Fruit fly (Drosophila melanogaster): Measurements from ENCODE around the gene bora.
A peak's percentile ranks its signal among the peaks of the same experiment; 100 is the strongest.

bora gene

DNA sequence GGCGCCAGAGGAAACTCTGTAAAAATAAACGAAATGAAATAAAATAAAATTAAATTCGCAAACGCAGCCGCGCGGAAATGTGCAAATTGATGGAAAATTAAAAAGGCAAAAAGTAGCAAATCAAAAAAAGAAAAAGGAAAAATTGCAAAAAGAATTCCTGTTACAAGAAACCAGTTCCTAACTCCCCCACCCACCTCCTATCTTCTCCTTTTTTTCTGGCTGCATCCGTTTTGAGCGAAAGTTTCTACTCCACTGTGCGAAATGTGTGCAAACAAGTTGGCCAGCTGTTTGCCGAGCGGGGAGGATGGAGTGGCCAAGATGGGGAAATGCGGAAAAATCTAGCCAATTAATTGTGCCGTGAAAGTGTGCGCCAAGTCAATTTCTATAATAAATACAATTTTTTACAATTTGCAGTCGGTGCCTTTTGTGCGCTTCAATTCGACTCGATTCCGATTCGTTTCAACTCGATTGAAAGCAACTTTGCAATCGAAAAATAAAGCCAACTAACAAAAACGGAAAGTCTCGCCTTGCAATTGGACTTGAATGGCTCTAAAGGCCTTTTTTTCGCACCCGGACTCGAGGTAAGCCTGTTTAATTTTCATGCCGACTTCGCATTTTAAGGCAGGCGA, 4.1 kb downstream of the bora start:
- no peak for TF ChIP-seq fkh (GFP tag; optimal IDR thresholded peaks at IDR 0.05)
- TF ChIP-seq Sox15 (GFP tag; optimal IDR thresholded peaks at IDR 0.05), result no peak
- TF ChIP-seq esn (GFP tag; optimal IDR thresholded peaks at IDR 0.05), result no peak
- no peak for TF ChIP-seq spab (GFP tag; optimal IDR thresholded peaks at IDR 0.05)
- TF ChIP-seq CG6163 (GFP tag; IDR thresholded peaks at IDR 0.05), result peak; percentile 43; the same call in 2 of the 3 replicates
- TF ChIP-seq salr (GFP tag; optimal IDR thresholded peaks at IDR 0.05), result no peak
- peak; percentile 20 for TF ChIP-seq CG10631 (GFP tag; optimal IDR thresholded peaks at IDR 0.05)
- no peak for TF ChIP-seq CG10669 (GFP tag; optimal IDR thresholded peaks at IDR 0.05)
- no peak for TF ChIP-seq vri (GFP tag; optimal IDR thresholded peaks at IDR 0.05)
- TF ChIP-seq dac (GFP tag; optimal IDR thresholded peaks at IDR 0.05), result no peak
- peak; percentile 74 for TF ChIP-seq Blimp-1 (GFP tag; optimal IDR thresholded peaks at IDR 0.05)
- no peak for TF ChIP-seq topi (GFP tag; optimal IDR thresholded peaks at IDR 0.05)
- no peak for TF ChIP-seq CG3032 (tag; optimal IDR thresholded peaks at IDR 0.05)
- TF ChIP-seq OdsH (GFP tag; optimal IDR thresholded peaks at IDR 0.05), result no peak
- peak; percentile 71 for TF ChIP-seq eg (GFP tag; IDR thresholded peaks at IDR 0.05)
- no peak for TF ChIP-seq dsx (GFP tag; optimal IDR thresholded peaks at IDR 0.05; ENCODE audit: poor library complexity, severe bottlenecking)
- TF ChIP-seq Sox102F (GFP tag; optimal IDR thresholded peaks at IDR 0.05), result peak; percentile 18
- no peak for TF ChIP-seq cyc (GFP tag; optimal IDR thresholded peaks at IDR 0.05)
- no peak for TF ChIP-seq fd59A (GFP tag; optimal IDR thresholded peaks at IDR 0.05)
- no peak for TF ChIP-seq Gug (GFP tag; IDR thresholded peaks at IDR 0.05)
- TF ChIP-seq Ets21C (GFP tag; optimal IDR thresholded peaks at IDR 0.05), result no peak
- no peak for TF ChIP-seq CG6808 (GFP tag; optimal IDR thresholded peaks at IDR 0.05)
- no peak for TF ChIP-seq Hr38 (GFP tag; optimal IDR thresholded peaks at IDR 0.05)
- TF ChIP-seq CG4318 (GFP tag; optimal IDR thresholded peaks at IDR 0.05), result no peak
- TF ChIP-seq Eip78C (GFP tag), result peak; percentile 41
- no peak for TF ChIP-seq Sox14 (GFP tag; optimal IDR thresholded peaks at IDR 0.05)
- TF ChIP-seq CG8632 (GFP tag; optimal IDR thresholded peaks at IDR 0.05), result no peak
- TF ChIP-seq CG7368 (GFP tag; optimal IDR thresholded peaks at IDR 0.05), result no peak
- peak; percentile 14 for TF ChIP-seq pdm3 (GFP tag; optimal IDR thresholded peaks at IDR 0.05)
- no peak for TF ChIP-seq Hr39 (GFP tag; optimal IDR thresholded peaks at IDR 0.05)
- no peak for TF ChIP-seq fd85E (GFP tag; optimal IDR thresholded peaks at IDR 0.05)
- peak; percentile 61 for TF ChIP-seq CG32006 (GFP tag; optimal IDR thresholded peaks at IDR 0.05)
- no peak for TF ChIP-seq CG8319 (GFP tag; optimal IDR thresholded peaks at IDR 0.05)
- TF ChIP-seq CG11902 (GFP tag; optimal IDR thresholded peaks at IDR 0.05), result no peak
- TF ChIP-seq CG15336 (GFP tag; IDR thresholded peaks at IDR 0.05), result peak; percentile 40
- TF ChIP-seq achi (GFP tag; optimal IDR thresholded peaks at IDR 0.05), result peak; percentile 7
- peak; percentile 27 for TF ChIP-seq Smox (GFP tag; optimal IDR thresholded peaks at IDR 0.05)
- peak; percentile 20 for TF ChIP-seq CG34406 (GFP tag; optimal IDR thresholded peaks at IDR 0.05)
- TF ChIP-seq net (GFP tag; optimal IDR thresholded peaks at IDR 0.05), result peak; percentile 22
- TF ChIP-seq Met (GFP tag; optimal IDR thresholded peaks at IDR 0.05), result peak; percentile 47
- peak; percentile 59 for TF ChIP-seq svp (GFP tag)
- no peak for TF ChIP-seq Eip93F (GFP tag; optimal IDR thresholded peaks at IDR 0.05)
- peak; percentile 17 for TF ChIP-seq Hr4 (GFP tag; optimal IDR thresholded peaks at IDR 0.05)
- no peak for TF ChIP-seq CG6792 (GFP tag; optimal IDR thresholded peaks at IDR 0.05)
- peak; percentile 60 for TF ChIP-seq CG6276 (GFP tag; optimal IDR thresholded peaks at IDR 0.05)
- peak; percentile 23 for TF ChIP-seq CG3919 (GFP tag; optimal IDR thresholded peaks at IDR 0.05)
- no peak for TF ChIP-seq CG16779 (tag; optimal IDR thresholded peaks at IDR 0.05)
- no peak for TF ChIP-seq CG1621 (tag; optimal IDR thresholded peaks at IDR 0.05)
- TF ChIP-seq CG31627 (GFP tag; optimal IDR thresholded peaks at IDR 0.05), result no peak
- TF ChIP-seq Eip75B (GFP tag; optimal IDR thresholded peaks at IDR 0.05), result peak; percentile 7
- TF ChIP-seq Lpt (GFP tag; optimal IDR thresholded peaks at IDR 0.05), result peak; percentile 24
- TF ChIP-seq CG11762 (GFP tag; optimal IDR thresholded peaks at IDR 0.05; ENCODE audit: insufficient read depth), result no peak
